Worm (Caenorhabditis elegans) whole organism, L3 larva: ENCODE data around the gene rnp-5.

ENCODE experiments used
- R02D3.7 ChIP-seq: fragments of 150-350 bp; optimal IDR thresholded peaks from 2 replicates; lab custom pipeline; 2014; ENCODE audit warnings: missing biosample characterization, missing genetic modification characterization
- aly-2 ChIP-seq: fragments of 150-350 bp; optimal IDR thresholded peaks from 2 replicates; lab custom pipeline; 2014; ENCODE audit warnings: missing biosample characterization, missing genetic modification characterization
- ceh-16 ChIP-seq: sonication (generic microtip); optimal IDR thresholded peaks from 2 replicates; lab custom pipeline; 2017; ENCODE audit warnings: missing biosample characterization, missing genetic modification characterization
- fkh-10 ChIP-seq: sonication (generic microtip); optimal IDR thresholded peaks from 2 replicates; lab custom pipeline; 2017; ENCODE audit warnings: missing biosample characterization, missing genetic modification reagents, missing genetic modification characterization
- jun-1 ChIP-seq: fragments of 150-350 bp; optimal IDR thresholded peaks from 2 replicates; lab custom pipeline; 2014; ENCODE audit warnings: missing biosample characterization, missing genetic modification reagents, missing genetic modification characterization
- lin-15B ChIP-seq: fragments of 150-350 bp; optimal IDR thresholded peaks from 2 replicates; lab custom pipeline; 2014; ENCODE audit warnings: missing biosample characterization, missing genetic modification characterization
- lin-39 ChIP-seq: fragments of 150-350 bp; optimal IDR thresholded peaks from 2 replicates; lab custom pipeline; 2018; ENCODE audit warnings: missing biosample characterization, missing genetic modification reagents, missing genetic modification characterization
- mdl-1 ChIP-seq: fragments of 150-350 bp; optimal IDR thresholded peaks from 2 replicates; lab custom pipeline; 2014; ENCODE audit warnings: missing biosample characterization, missing genetic modification characterization
- nfya-1 ChIP-seq: sonication (generic microtip); optimal IDR thresholded peaks from 2 replicates; lab custom pipeline; 2017; ENCODE audit warnings: missing genetic modification characterization, mild to moderate bottlenecking, missing compliant biosample characterization, antibody characterized with exemption, moderate library complexity; ENCODE audit not compliant: insufficient read depth
- nhr-12 ChIP-seq: fragments of 150-350 bp; optimal IDR thresholded peaks from 2 replicates; lab custom pipeline; 2014; ENCODE audit warnings: missing biosample characterization, missing genetic modification characterization
- nhr-28 ChIP-seq: fragments of 150-350 bp; optimal IDR thresholded peaks from 2 replicates; lab custom pipeline; 2014; ENCODE audit warnings: missing biosample characterization, missing genetic modification characterization
- nhr-76 ChIP-seq: fragments of 150-350 bp; sonication (generic microtip); optimal IDR thresholded peaks from 5 replicates; lab custom pipeline; 2014; ENCODE audit warnings: missing biosample characterization, missing genetic modification characterization
- ztf-11 ChIP-seq: fragments of 150-350 bp; optimal IDR thresholded peaks from 2 replicates; lab custom pipeline; 2014; ENCODE audit warnings: missing biosample characterization, missing genetic modification characterization

DNA sequence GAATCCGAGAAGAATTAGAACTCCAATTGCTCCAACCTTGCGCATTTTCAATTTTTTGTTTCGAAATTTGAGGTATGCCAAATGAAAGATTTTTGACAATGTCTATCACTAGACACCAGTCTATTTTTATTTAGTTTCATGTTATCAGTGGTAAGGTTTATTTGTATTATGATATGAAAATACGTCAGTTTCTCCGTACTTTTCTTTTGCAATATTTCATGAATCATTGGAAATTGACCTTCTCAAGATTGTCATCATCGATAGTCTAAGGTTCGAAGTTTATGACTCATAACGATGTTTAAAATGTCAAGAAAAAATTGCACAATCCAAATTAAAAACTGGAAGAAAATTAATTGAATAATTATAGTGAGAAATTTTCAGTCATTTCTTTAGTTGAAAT is 19.7 kb upstream of the rnp-5 start, which contains the start of gene clc-19:
- TF ChIP-seq lin-39 (tag; lab: Kevin White, UChicago) (no peak), nhr-12 (tag; lab: Kevin White, UChicago) (no peak), ztf-11 (tag; lab: Kevin White, UChicago) (no peak), nhr-76 (tag; lab: Kevin White, UChicago) (no peak), ceh-16 (no peak), nfya-1 (tag; lab: Kevin White, UChicago) (no peak), lin-15B (tag; lab: Kevin White, UChicago) (no peak), jun-1 (no peak), fkh-10 (GFP tag; lab: Kevin White, UChicago) (no peak), aly-2 (no peak), R02D3.7 (tag; lab: Kevin White, UChicago) (no peak), nhr-28 (no peak), mdl-1 (tag; lab: Kevin White, UChicago) (no peak)
